Worm (Caenorhabditis elegans): ENCODE measurements around the gene acs-17.

The acs-17 gene

DNA sequence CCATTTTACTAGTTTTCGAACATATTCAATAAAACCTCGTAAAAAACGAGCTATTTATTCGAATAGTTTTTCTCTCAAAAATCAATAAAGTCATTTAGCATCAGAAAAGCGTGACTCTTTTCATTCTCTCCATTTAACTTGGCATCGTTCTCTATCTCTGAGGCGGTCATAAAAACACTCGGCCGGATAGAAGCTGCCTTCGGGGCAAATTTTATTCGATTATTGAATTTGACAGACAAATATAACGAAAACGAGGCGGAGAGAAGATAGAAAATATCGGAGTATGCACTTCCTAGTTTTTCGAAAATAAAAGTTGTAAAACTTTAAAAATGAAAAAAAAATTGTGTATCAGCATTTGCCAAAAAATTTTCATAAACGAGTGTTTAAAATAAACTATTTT, 30.9 kb upstream of the acs-17 start:
- no peak for TF ChIP-seq nhr-42 (GFP tag; IDR thresholded peaks at IDR 0.05)
- TF ChIP-seq daf-8 (GFP tag; IDR thresholded peaks at IDR 0.05) = no peak
- no peak for TF ChIP-seq lin-39 (tag; optimal IDR thresholded peaks at IDR 0.05)
- TF ChIP-seq daf-12 (tag; optimal IDR thresholded peaks at IDR 0.05) = no peak
- TF ChIP-seq lsy-2 (tag; optimal IDR thresholded peaks at IDR 0.05) = no peak
- no peak for TF ChIP-seq vab-7 (GFP tag; IDR thresholded peaks at IDR 0.05)
- TF ChIP-seq aha-1 (tag) = peak; percentile 72
- no peak for TF ChIP-seq nhr-10 (tag; optimal IDR thresholded peaks at IDR 0.05)
- no peak for TF ChIP-seq skn-1 (tag; optimal IDR thresholded peaks at IDR 0.05)

DNA sequence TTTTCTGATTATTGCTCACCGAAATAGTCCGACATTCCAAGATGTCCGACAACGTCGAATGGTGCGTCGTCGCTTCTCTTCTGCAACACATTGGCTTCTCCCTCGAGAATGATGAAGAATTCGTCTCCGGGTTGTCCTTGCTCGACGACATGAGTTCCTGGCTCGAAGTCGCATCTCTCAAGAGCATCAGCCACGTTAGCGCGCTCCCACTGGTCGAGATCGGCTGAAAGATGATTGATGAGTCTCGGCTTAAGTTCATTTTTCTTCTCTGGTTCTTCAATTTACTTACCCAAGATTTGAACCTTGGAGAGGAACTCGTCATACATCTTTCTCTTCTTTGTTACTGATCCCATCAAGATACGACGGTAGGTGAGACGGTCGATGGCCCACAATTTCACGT, 27.9 kb upstream of the acs-17 start:
- TF ChIP-seq hlh-30 (tag; optimal IDR thresholded peaks at IDR 0.05; ENCODE audit: insufficient read depth) = no peak
- peak; percentile 69; the same call in 1 of the 2 replicates for TF ChIP-seq ceh-20 (GFP tag; IDR thresholded peaks at IDR 0.05)
- no peak for TF ChIP-seq mes-2 (tag; optimal IDR thresholded peaks at IDR 0.05; ENCODE audit: poor library complexity, severe bottlenecking)
- TF ChIP-seq aha-1 (tag) = peak; percentile 55

DNA sequence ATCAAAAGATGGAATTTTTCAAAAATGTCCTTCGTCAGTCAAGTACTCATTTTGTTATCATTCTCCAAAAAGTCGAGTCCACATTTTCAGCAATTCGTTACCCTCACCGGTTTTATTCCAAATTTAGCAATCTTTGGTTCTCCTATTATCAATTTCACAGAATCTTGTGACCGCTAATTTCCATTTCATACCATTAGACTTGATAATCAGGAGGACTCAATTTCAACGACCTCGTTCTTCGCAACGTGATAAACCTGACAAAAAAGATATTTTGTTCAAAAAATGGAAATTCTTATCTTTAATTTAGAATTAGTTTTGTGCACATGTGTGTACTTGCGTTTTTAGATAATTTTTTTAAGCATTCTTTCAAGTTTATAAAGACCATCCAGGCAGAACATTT, 18.2 kb upstream of the acs-17 start:
- TF ChIP-seq dve-1 (tag; optimal IDR thresholded peaks at IDR 0.05; ENCODE audit: insufficient read depth) (peak; percentile 70), nhr-237 (tag; optimal IDR thresholded peaks at IDR 0.05) (no peak), snpc-1.2 (GFP tag; IDR thresholded peaks at IDR 0.05) (no peak), dmd-6 (GFP tag; IDR thresholded peaks at IDR 0.05) (peak; percentile 74), spr-3 (GFP tag; optimal IDR thresholded peaks at IDR 0.05) (no peak), daf-16 (GFP tag; optimal IDR thresholded peaks at IDR 0.05) (no peak), daf-16 (tag; optimal IDR thresholded peaks at IDR 0.05) (peak; percentile 67), nhr-28 (tag; optimal IDR thresholded peaks at IDR 0.05) (peak; percentile 39), tra-1 (GFP tag; IDR thresholded peaks at IDR 0.05) (peak; percentile 45; the same call in 1 of the 2 replicates), hlh-30 (tag; optimal IDR thresholded peaks at IDR 0.05; ENCODE audit: insufficient read depth) (peak; percentile 55), nhr-25 (tag; optimal IDR thresholded peaks at IDR 0.05; ENCODE audit: borderline replicate concordance, insufficient read depth) (no peak), hlh-11 (tag; optimal IDR thresholded peaks at IDR 0.05) (peak; percentile 56)

DNA sequence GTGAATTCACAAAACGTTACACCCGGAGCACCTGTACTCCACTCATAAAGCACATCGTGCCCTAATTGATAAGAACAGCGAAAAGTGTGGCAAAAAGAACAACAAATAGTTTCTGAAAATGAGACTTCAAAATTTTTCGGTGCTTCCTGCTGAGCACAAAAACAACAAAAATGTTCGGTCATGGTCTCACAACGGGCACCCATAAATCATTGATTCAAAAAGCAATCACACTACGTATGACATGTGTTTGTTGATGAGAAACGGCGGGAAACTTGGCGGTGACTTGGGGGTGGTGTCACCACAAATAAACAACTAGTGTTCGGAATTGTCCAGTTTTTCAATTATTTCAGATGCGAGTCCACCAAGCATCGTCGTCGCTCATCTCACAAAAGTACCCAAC, 16.6 kb upstream of the acs-17 start:
- TF ChIP-seq unc-62 (GFP tag; optimal IDR thresholded peaks at IDR 0.05 in 1 of 2) = peak in 1 of 2 experiments; percentile 64
- TF ChIP-seq unc-62 (tag; optimal IDR thresholded peaks at IDR 0.05) = no peak
- TF ChIP-seq hlh-30 (tag; optimal IDR thresholded peaks at IDR 0.05; ENCODE audit: insufficient read depth) = no peak
- TF ChIP-seq nhr-28 (tag; optimal IDR thresholded peaks at IDR 0.05) = peak; percentile 45
- no peak for TF ChIP-seq lir-3 (tag; optimal IDR thresholded peaks at IDR 0.05)
- TF ChIP-seq nhr-102 (tag; optimal IDR thresholded peaks at IDR 0.05) = no peak
- no peak for TF ChIP-seq zfp-2 (tag; optimal IDR thresholded peaks at IDR 0.05)
- peak in 1 of 2 experiments; percentile 65 for TF ChIP-seq daf-16 (GFP tag; optimal IDR thresholded peaks at IDR 0.05)
- TF ChIP-seq daf-16 (tag; optimal IDR thresholded peaks at IDR 0.05) = peak; percentile 10
- TF ChIP-seq sdz-12 (GFP tag; optimal IDR thresholded peaks at IDR 0.05) = no peak
- TF ChIP-seq arid-1 (GFP tag; conservative IDR thresholded peaks at IDR 0.05) = no peak
- no peak for TF ChIP-seq dmd-9 (GFP tag; IDR thresholded peaks at IDR 0.05)
- TF ChIP-seq set-16 (GFP tag; IDR thresholded peaks at IDR 0.05) = no peak
- no peak for TF ChIP-seq ceh-62 (tag; optimal IDR thresholded peaks at IDR 0.05)
- TF ChIP-seq rbr-2 (tag; optimal IDR thresholded peaks at IDR 0.05) = no peak
- TF ChIP-seq nhr-237 (tag; optimal IDR thresholded peaks at IDR 0.05) = no peak
- TF ChIP-seq ztf-7 (tag; optimal IDR thresholded peaks at IDR 0.05) = no peak
- TF ChIP-seq R02D3.7 (tag; optimal IDR thresholded peaks at IDR 0.05) = no peak
- peak; percentile 9 for TF ChIP-seq pqm-1 (tag; optimal IDR thresholded peaks at IDR 0.05)

All from whole organism, L4 larva.